Fruit fly (Drosophila melanogaster): ENCODE measurements around the gene Hipk.

Hipk gene

dm6 chr3L:505782-506408 is 37.0 kb upstream of the Hipk start (continued):
- TF ChIP-seq Bgb (GFP tag; IDR thresholded peaks at IDR 0.05; ENCODE audit: partially characterized antibody) (no peak; the same call in 1 of the 2 replicates), Chrac-16 (GFP tag; optimal IDR thresholded peaks at IDR 0.05) (peak; percentile 77), Fer2 (tag; optimal IDR thresholded peaks at IDR 0.05) (peak; percentile 18), croc (GFP tag; conservative IDR thresholded peaks at IDR 0.05) (peak; percentile 64; the same call in 2 of the 3 replicates), ken (GFP tag; IDR thresholded peaks at IDR 0.05) (peak; percentile 84), CG6272 (GFP tag; IDR thresholded peaks at IDR 0.05) (peak; percentile 48), CG32767 (GFP tag; IDR thresholded peaks at IDR 0.05) (no peak), Dip3 (GFP tag; optimal IDR thresholded peaks at IDR 0.05) (peak; percentile 59), az2 (GFP tag; optimal IDR thresholded peaks at IDR 0.05) (peak; percentile 80), CG7357 (GFP tag; IDR thresholded peaks at IDR 0.05) (peak; percentile 46; the same call in 1 of the 3 replicates), kah (GFP tag; optimal IDR thresholded peaks at IDR 0.05) (peak; percentile 25), CG3163 (GFP tag; optimal IDR thresholded peaks at IDR 0.05) (peak; percentile 71), cg (GFP tag; optimal IDR thresholded peaks at IDR 0.05) (no peak), CG2120 (GFP tag; optimal IDR thresholded peaks at IDR 0.05) (peak; percentile 76), CG31365 (tag; optimal IDR thresholded peaks at IDR 0.05) (peak; percentile 46), Max (GFP tag; optimal IDR thresholded peaks at IDR 0.05) (peak; percentile 48), NFAT (GFP tag; IDR thresholded peaks at IDR 0.05) (peak; percentile 92), Ssrp (tag; optimal IDR thresholded peaks at IDR 0.05) (peak; percentile 56), CG15696 (tag; optimal IDR thresholded peaks at IDR 0.05) (peak; percentile 81), luna (GFP tag; optimal IDR thresholded peaks at IDR 0.05) (peak; percentile 32), CG12299 (tag; optimal IDR thresholded peaks at IDR 0.05) (no peak), CG10431 (GFP tag; optimal IDR thresholded peaks at IDR 0.05) (peak; percentile 7), CG17385 (GFP tag; optimal IDR thresholded peaks at IDR 0.05) (peak; percentile 57), CG7372 (GFP tag; IDR thresholded peaks at IDR 0.05) (0 out of 2 replicates have a peak, but pooled peaks have one; percentile 51), stc (GFP tag; IDR thresholded peaks at IDR 0.05) (0 out of 2 replicates have a peak, but pooled peaks have one; percentile 22), CG17802 (tag; optimal IDR thresholded peaks at IDR 0.05) (peak; percentile 49), chif (GFP tag; optimal IDR thresholded peaks at IDR 0.05) (peak; percentile 62 to 90), CG4820 (GFP tag; optimal IDR thresholded peaks at IDR 0.05) (peak; percentile 72), Dref (GFP tag; IDR thresholded peaks at IDR 0.05) (no peak), z (GFP tag; IDR thresholded peaks at IDR 0.05) (no peak), CG17568 (GFP tag; optimal IDR thresholded peaks at IDR 0.05) (no peak), CoRest (tag; optimal IDR thresholded peaks at IDR 0.05) (peak; percentile 65), CG7839 (tag; optimal IDR thresholded peaks at IDR 0.05) (peak; percentile 71), tx (GFP tag; optimal IDR thresholded peaks at IDR 0.05) (peak; percentile 69), lilli (GFP tag; optimal IDR thresholded peaks at IDR 0.05) (peak; percentile 83), CG13287 (GFP tag; IDR thresholded peaks at IDR 0.05; ENCODE audit: partially characterized antibody) (no peak), wdn (GFP tag; IDR thresholded peaks at IDR 0.05) (peak; percentile 23; the same call in 1 of the 2 replicates), psq (GFP tag; optimal IDR thresholded peaks at IDR 0.05) (no peak), nom (GFP tag; optimal IDR thresholded peaks at IDR 0.05) (peak; percentile 69), Dad (GFP tag; optimal IDR thresholded peaks at IDR 0.05) (peak; percentile 66), oc (tag; optimal IDR thresholded peaks at IDR 0.05) (peak; percentile 41), CG11085 (GFP tag; IDR thresholded peaks at IDR 0.05) (peak; percentile 71), Oaz (GFP tag; IDR thresholded peaks at IDR 0.05) (0 out of 2 replicates have a peak, but pooled peaks have one; percentile 51), CG1792 (GFP tag; optimal IDR thresholded peaks at IDR 0.05) (peak; percentile 73), gro (GFP tag; optimal IDR thresholded peaks at IDR 0.05) (peak; percentile 22), CG6854 (GFP tag; optimal IDR thresholded peaks at IDR 0.05) (no peak), stwl (tag; optimal IDR thresholded peaks at IDR 0.05) (peak; percentile 60), Hmr (GFP tag; optimal IDR thresholded peaks at IDR 0.05) (peak; percentile 74), zf30C (GFP tag; optimal IDR thresholded peaks at IDR 0.05) (no peak)

All from whole organism, embryonic.